Fruit fly (Drosophila melanogaster) whole organism, embryonic: ENCODE data around the gene Cap-D3.

Source experiments
- CG10267 ChIP-seq: fragments of 200-800 bp; sonication (Bioruptor generic); optimal IDR thresholded peaks from 2 replicates; lab custom pipeline; 2018; ENCODE audit warnings: missing biosample characterization, mild to moderate bottlenecking, missing genetic modification characterization, moderate library complexity
- CG12659 ChIP-seq: fragments of 200-800 bp; sonication (Bioruptor generic); optimal IDR thresholded peaks from 3 replicates; lab custom pipeline; 2017; ENCODE audit warnings: mild to moderate bottlenecking, missing biosample characterization, missing genetic modification reagents, missing genetic modification characterization
- CG14667 ChIP-seq: fragments of 200-800 bp; sonication (Bioruptor generic); IDR thresholded peaks from 2 replicates; pipeline ENCODE4 v1.3.6; 2022; ENCODE audit warnings: missing biosample characterization, missing genetic modification characterization
- CG14860 ChIP-seq: fragments of 200-800 bp; sonication (Bioruptor generic); IDR thresholded peaks from 3 replicates; pipeline ENCODE4 v1.3.6; 2022; ENCODE audit warnings: missing biosample characterization, missing genetic modification characterization; ENCODE audit not compliant: partially characterized antibody
- CG16779 ChIP-seq: fragments of 200-800 bp; sonication (Bioruptor generic); IDR thresholded peaks from 2 replicates; pipeline ENCODE4 v1.3.6; 2022; ENCODE audit warnings: missing biosample characterization, missing genetic modification characterization
- CG18476 ChIP-seq: fragments of 200-800 bp; sonication (Bioruptor generic); optimal IDR thresholded peaks from 2 replicates; lab custom pipeline; 2016; ENCODE audit warnings: missing biosample characterization, mild to moderate bottlenecking, missing genetic modification characterization
- CG2116 ChIP-seq: fragments of 200-800 bp; sonication (Bioruptor generic); optimal IDR thresholded peaks from 3 replicates; lab custom pipeline; 2018; ENCODE audit warnings: missing biosample characterization, mild to moderate bottlenecking, missing genetic modification characterization
- CG2678 ChIP-seq: fragments of 200-800 bp; sonication (Bioruptor generic); optimal IDR thresholded peaks from 3 replicates; lab custom pipeline; 2019; ENCODE audit warnings: missing biosample characterization, mild to moderate bottlenecking, missing genetic modification characterization, moderate library complexity
- CG2712 ChIP-seq: fragments of 200-800 bp; optimal IDR thresholded peaks from 3 replicates; lab custom pipeline; 2019; ENCODE audit warnings: missing biosample characterization, mild to moderate bottlenecking, missing genetic modification characterization, moderate library complexity
- CG31388 ChIP-seq: fragments of 200-800 bp; sonication (Bioruptor generic); optimal IDR thresholded peaks from 2 replicates; lab custom pipeline; 2016; ENCODE audit warnings: missing biosample characterization, missing genetic modification characterization
- CG33213 ChIP-seq: fragments of 200-800 bp; sonication (Bioruptor generic); optimal IDR thresholded peaks from 3 replicates; lab custom pipeline; 2016; ENCODE audit warnings: missing biosample characterization, missing genetic modification characterization
- CG4424 ChIP-seq: fragments of 200-800 bp; sonication (Bioruptor generic); optimal IDR thresholded peaks from 3 replicates; lab custom pipeline; 2016; ENCODE audit warnings: missing biosample characterization, missing genetic modification characterization
- CG4707 ChIP-seq: fragments of 200-800 bp; sonication (Bioruptor generic); optimal IDR thresholded peaks from 2 replicates; lab custom pipeline; 2018; ENCODE audit warnings: missing biosample characterization, mild to moderate bottlenecking, missing genetic modification characterization, moderate library complexity
- CG6813 ChIP-seq: fragments of 200-800 bp; sonication (Bioruptor generic); optimal IDR thresholded peaks from 2 replicates; lab custom pipeline; 2017; ENCODE audit warnings: missing biosample characterization, missing genetic modification characterization, mild to moderate bottlenecking, moderate library complexity, missing genetic modification reagents
- CG7963 ChIP-seq: fragments of 200-800 bp; sonication (Bioruptor generic); IDR thresholded peaks from 3 replicates; pipeline ENCODE4 v1.3.6; 2022; ENCODE audit warnings: missing biosample characterization, missing genetic modification characterization; ENCODE audit not compliant: partially characterized antibody
- CG9609 ChIP-seq: fragments of 200-800 bp; sonication (Bioruptor generic); optimal IDR thresholded peaks from 3 replicates; lab custom pipeline; 2016; ENCODE audit warnings: missing biosample characterization, missing genetic modification characterization
- CG9876 ChIP-seq: fragments of 200-800 bp; sonication (Bioruptor generic); optimal IDR thresholded peaks from 2 replicates; lab custom pipeline; 2016; ENCODE audit warnings: missing biosample characterization, missing genetic modification characterization
- Dip3 ChIP-seq: fragments of 200-800 bp; sonication (Bioruptor generic); optimal IDR thresholded peaks from 3 replicates; lab custom pipeline; 2016; ENCODE audit warnings: missing biosample characterization, missing genetic modification characterization
- Dref ChIP-seq: fragments of 200-800 bp; sonication (Bioruptor generic); IDR thresholded peaks from 2 replicates; pipeline ENCODE4 v1.3.6; 2022; ENCODE audit warnings: missing biosample characterization, missing genetic modification characterization
- H2.0 ChIP-seq: fragments of 200-800 bp; sonication (Bioruptor generic); IDR thresholded peaks from 2 replicates; pipeline ENCODE4 v1.3.6; 2022; ENCODE audit warnings: missing biosample characterization, missing genetic modification characterization
- HHEX ChIP-seq: fragments of 200-800 bp; sonication (Bioruptor generic); optimal IDR thresholded peaks from 3 replicates; lab custom pipeline; 2017; ENCODE audit warnings: missing biosample characterization, mild to moderate bottlenecking, missing genetic modification characterization, missing genetic modification reagents
- HmgZ ChIP-seq: fragments of 200-800 bp; sonication (Bioruptor generic); optimal IDR thresholded peaks from 2 replicates; lab custom pipeline; 2018; ENCODE audit warnings: missing biosample characterization, mild to moderate bottlenecking, missing genetic modification characterization
- Nf-YA ChIP-seq: fragments of 200-800 bp; sonication (Bioruptor generic); IDR thresholded peaks from 2 replicates; pipeline ENCODE4 v1.3.6; 2022; ENCODE audit warnings: missing biosample characterization, missing genetic modification characterization
- Pdp1 ChIP-seq, 2 experiments: fragments of 200-800 bp; sonication (Bioruptor generic); optimal IDR thresholded peaks; 3 replicates each; lab custom pipeline; 2016; ENCODE audit warnings: missing biosample characterization in 2 of 2, missing genetic modification characterization in 2 of 2, mild to moderate bottlenecking in 1 of 2, moderate library complexity in 1 of 2
- Scr ChIP-seq: fragments of 200-800 bp; sonication (Bioruptor generic); IDR thresholded peaks from 2 replicates; pipeline ENCODE4 v1.3.6; 2022; ENCODE audit warnings: missing biosample characterization, missing genetic modification characterization; ENCODE audit not compliant: partially characterized antibody
- Sry-β ChIP-seq: fragments of 200-800 bp; sonication (Bioruptor generic); optimal IDR thresholded peaks from 2 replicates; lab custom pipeline; 2018; ENCODE audit warnings: missing biosample characterization, mild to moderate bottlenecking, missing genetic modification characterization, moderate library complexity
- al ChIP-seq: fragments of 200-800 bp; sonication (Bioruptor generic); IDR thresholded peaks from 2 replicates; pipeline ENCODE4 v1.3.6; 2022; ENCODE audit warnings: missing biosample characterization, missing genetic modification characterization
- ash1 ChIP-seq: fragments of 200-800 bp; sonication (Bioruptor generic); optimal IDR thresholded peaks from 2 replicates; lab custom pipeline; 2018; ENCODE audit warnings: missing biosample characterization, mild to moderate bottlenecking, missing genetic modification characterization
- cas ChIP-seq: fragments of 200-800 bp; sonication (Bioruptor generic); IDR thresholded peaks from 2 replicates; pipeline ENCODE4 v1.3.6; 2022; ENCODE audit warnings: missing biosample characterization, missing genetic modification characterization
- ci ChIP-seq: fragments of 200-800 bp; sonication (Bioruptor generic); IDR thresholded peaks from 3 replicates; pipeline ENCODE4 v1.3.6; 2022; ENCODE audit warnings: missing biosample characterization, missing genetic modification characterization
- croc ChIP-seq: fragments of 200-800 bp; sonication (Bioruptor generic); conservative IDR thresholded peaks from 3 replicates; pipeline ENCODE4 v1.3.6; 2022; ENCODE audit warnings: missing biosample characterization, missing genetic modification characterization
- fd102C ChIP-seq: fragments of 200-800 bp; sonication (Bioruptor generic); optimal IDR thresholded peaks from 2 replicates; lab custom pipeline; 2018; ENCODE audit warnings: missing biosample characterization, mild to moderate bottlenecking, missing genetic modification characterization, moderate library complexity
- gt ChIP-seq: fragments of 200-800 bp; sonication (Bioruptor generic); IDR thresholded peaks from 2 replicates; pipeline ENCODE4 v1.3.6; 2022; ENCODE audit warnings: missing biosample characterization, missing genetic modification characterization
- hbn ChIP-seq: fragments of 200-800 bp; sonication (Bioruptor generic); IDR thresholded peaks from 2 replicates; pipeline ENCODE4 v1.3.6; 2022; ENCODE audit warnings: missing biosample characterization, missing genetic modification characterization; ENCODE audit not compliant: partially characterized antibody
- kah ChIP-seq: fragments of 200-800 bp; sonication (Bioruptor generic); optimal IDR thresholded peaks from 2 replicates; lab custom pipeline; 2018; ENCODE audit warnings: missing biosample characterization, mild to moderate bottlenecking, missing genetic modification characterization
- ken ChIP-seq: fragments of 200-800 bp; sonication (Bioruptor generic); IDR thresholded peaks from 3 replicates; pipeline ENCODE4 v1.3.6; 2022; ENCODE audit warnings: missing biosample characterization, missing genetic modification characterization
- knrl ChIP-seq: fragments of 200-800 bp; sonication (Bioruptor generic); IDR thresholded peaks from 3 replicates; pipeline ENCODE4 v1.3.6; 2022; ENCODE audit warnings: missing biosample characterization, missing genetic modification characterization; ENCODE audit not compliant: partially characterized antibody
- nerfin-1 ChIP-seq: fragments of 200-800 bp; sonication (Bioruptor generic); optimal IDR thresholded peaks from 3 replicates; lab custom pipeline; 2019; ENCODE audit warnings: missing biosample characterization, mild to moderate bottlenecking, missing genetic modification characterization, moderate library complexity
- pan ChIP-seq, 4 experiments: fragments of >200 bp in 3 of 4; fragments of 200-800 bp in 1 of 4; sonication (Bioruptor generic) in 1 of 4; optimal IDR thresholded peaks in 3 of 4; IDR thresholded peaks in 1 of 4; 2 replicates each; pipeline versions ENCODE4 v1.3.6 to Lab custom; 2017 to 2022; ENCODE audit warnings: missing biosample characterization in 2 of 4, missing genetic modification characterization in 2 of 4, mixed read lengths in 1 of 4
- peb ChIP-seq: fragments of 200-800 bp; sonication (Bioruptor generic); IDR thresholded peaks from 2 replicates; pipeline ENCODE4 v1.3.6; 2022; ENCODE audit warnings: missing biosample characterization, missing genetic modification characterization
- pfk ChIP-seq: fragments of 200-800 bp; sonication (Bioruptor generic); optimal IDR thresholded peaks from 2 replicates; lab custom pipeline; 2018; ENCODE audit warnings: missing biosample characterization, mild to moderate bottlenecking, missing genetic modification characterization, moderate library complexity
- pho ChIP-seq: fragments of 200-800 bp; sonication (Bioruptor generic); optimal IDR thresholded peaks from 2 replicates; lab custom pipeline; 2016; ENCODE audit warnings: missing biosample characterization, missing genetic modification characterization
- phol ChIP-seq: fragments of 200-800 bp; sonication (Bioruptor generic); optimal IDR thresholded peaks from 3 replicates; lab custom pipeline; 2018; ENCODE audit warnings: missing biosample characterization, mild to moderate bottlenecking, missing genetic modification characterization, moderate library complexity
- pzg ChIP-seq: fragments of 200-800 bp; sonication (Bioruptor generic); optimal IDR thresholded peaks from 3 replicates; lab custom pipeline; 2018; ENCODE audit warnings: missing biosample characterization, mild to moderate bottlenecking, missing genetic modification characterization, moderate library complexity
- shn ChIP-seq: fragments of 200-800 bp; sonication (Bioruptor generic); optimal IDR thresholded peaks from 3 replicates; lab custom pipeline; 2016; ENCODE audit warnings: missing biosample characterization, missing genetic modification characterization
- tna ChIP-seq: fragments of 200-800 bp; sonication (Bioruptor generic); IDR thresholded peaks from 2 replicates; pipeline ENCODE4 v1.3.6; 2022; ENCODE audit warnings: missing biosample characterization, missing genetic modification characterization; ENCODE audit not compliant: partially characterized antibody
- twi ChIP-seq: fragments of 200-800 bp; optimal IDR thresholded peaks from 2 replicates; lab custom pipeline; 2019; ENCODE audit warnings: missing biosample characterization, mild to moderate bottlenecking, missing genetic modification characterization, moderate library complexity
- unpg ChIP-seq: fragments of 200-800 bp; sonication (Bioruptor generic); optimal IDR thresholded peaks from 3 replicates; lab custom pipeline; 2018; ENCODE audit warnings: missing biosample characterization, mild to moderate bottlenecking, missing genetic modification characterization, moderate library complexity

The Cap-D3 gene

DNA sequence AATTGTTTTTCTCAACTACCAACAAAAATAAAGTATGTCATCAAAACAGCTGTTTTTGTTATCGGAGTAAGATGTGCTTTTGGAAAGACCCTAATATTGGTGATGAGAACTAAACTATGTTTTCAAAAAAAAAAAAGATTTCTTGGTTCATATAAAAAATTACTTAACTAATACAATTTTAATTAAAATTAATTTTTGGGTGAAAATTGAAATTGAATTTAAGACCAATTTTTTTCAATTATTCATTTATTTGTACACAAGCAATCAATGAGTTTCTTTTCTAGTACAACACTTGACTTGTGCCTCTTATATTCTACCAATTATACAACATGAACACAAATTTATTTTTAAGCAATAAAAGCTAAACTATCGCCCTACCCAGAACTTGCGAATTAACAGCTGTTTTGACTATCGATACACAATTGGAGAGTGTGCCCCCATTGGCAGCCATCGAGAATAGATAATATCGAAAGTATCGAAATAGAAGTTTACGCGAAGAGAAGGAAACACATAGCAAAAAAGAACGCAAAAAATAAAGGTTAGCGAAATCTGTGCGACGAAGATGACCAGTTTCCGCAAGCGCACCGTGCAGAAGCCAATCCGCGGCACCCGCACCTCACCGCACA, 1.7 kb upstream of the Cap-D3 start, which contains the start of the genes Vps52 and Elp4 (continued):
- TF ChIP-seq shn (GFP tag; lab: Kevin White, UChicago) (peak; percentile 14), CG9876 (GFP tag; lab: Kevin White, UChicago) (peak; percentile 32), CG31388 (GFP tag; lab: Kevin White, UChicago) (peak; percentile 37), CG9609 (GFP tag; lab: Kevin White, UChicago) (peak; percentile 50), CG2116 (GFP tag; lab: Kevin White, UChicago) (peak; percentile 86), HHEX (GFP tag; lab: Kevin White, UChicago) (peak; percentile 63), CG33213 (peak; percentile 16), ash1 (GFP tag; lab: Kevin White, UChicago) (no peak), croc (GFP tag; lab: Robert Waterston, UW) (no peak), CG2678 (tag; lab: Kevin White, UChicago) (no peak), al (GFP tag; lab: Robert Waterston, UW) (peak; percentile 53), gt (no peak), fd102C (GFP tag; lab: Kevin White, UChicago) (no peak), twi (peak; percentile 64), Dip3 (GFP tag; lab: Kevin White, UChicago) (peak; percentile 47), CG14860 (peak; percentile 72; the same call in 2 of the 3 replicates), Dref (GFP tag; lab: Robert Waterston, UW) (peak; percentile 83), CG4424 (GFP tag; lab: Kevin White, UChicago) (peak; percentile 77), HmgZ (peak; percentile 66), ci (GFP tag; lab: Robert Waterston, UW) (no peak; the same call in 2 of the 3 replicates), CG16779 (no peak), Sry-β (GFP tag; lab: Kevin White, UChicago) (peak; percentile 79), CG2712 (tag; lab: Kevin White, UChicago) (peak; percentile 84), pho (GFP tag; lab: Kevin White, UChicago) (peak; percentile 75), CG18476 (GFP tag; lab: Kevin White, UChicago) (no peak), CG6813 (GFP tag; lab: Kevin White, UChicago) (no peak), kah (peak; percentile 2), CG12659 (GFP tag; lab: Kevin White, UChicago) (peak; percentile 89), peb (GFP tag; lab: Robert Waterston, UW) (peak; percentile 36; the same call in 1 of the 2 replicates), ken (GFP tag; lab: Robert Waterston, UW) (peak; percentile 56; the same call in 1 of the 3 replicates), CG14667 (GFP tag; lab: Robert Waterston, UW) (peak; percentile 28; the same call in 1 of the 2 replicates), pzg (peak; percentile 50), pfk (GFP tag; lab: Kevin White, UChicago) (no peak), Nf-YA (GFP tag; lab: Robert Waterston, UW) (no peak), H2.0 (GFP tag; lab: Robert Waterston, UW) (peak; percentile 53), CG4707 (GFP tag; lab: Kevin White, UChicago) (no peak), phol (tag; lab: Kevin White, UChicago) (peak; percentile 85), knrl (GFP tag; lab: Robert Waterston, UW) (peak; percentile 72), Pdp1 (GFP tag; optimal IDR thresholded peaks at IDR 0.05; lab: Kevin White, UChicago) (peak; percentile 52 to 68), CG10267 (peak; percentile 75), pan (optimal IDR thresholded peaks at IDR 0.05; lab: Kevin White, UChicago) (no peak), pan (GFP tag; optimal IDR thresholded peaks at IDR 0.05 in 1 of 2, IDR thresholded peaks at IDR 0.05 in 1 of 2) (peak in 1 of 2 experiments; percentile 76), CG7963 (GFP tag; lab: Robert Waterston, UW) (peak; percentile 71), nerfin-1 (peak; percentile 68), hbn (GFP tag; lab: Robert Waterston, UW) (peak; percentile 60; the same call in 1 of the 2 replicates), unpg (GFP tag; lab: Kevin White, UChicago) (peak; percentile 75), Scr (GFP tag; lab: Robert Waterston, UW) (peak; percentile 77), cas (no peak), tna (GFP tag; lab: Robert Waterston, UW) (peak; percentile 64)
